Fruit fly (Drosophila melanogaster): ENCODE measurements around the gene Eig71Ee.

Eig71Ee gene

DNA sequence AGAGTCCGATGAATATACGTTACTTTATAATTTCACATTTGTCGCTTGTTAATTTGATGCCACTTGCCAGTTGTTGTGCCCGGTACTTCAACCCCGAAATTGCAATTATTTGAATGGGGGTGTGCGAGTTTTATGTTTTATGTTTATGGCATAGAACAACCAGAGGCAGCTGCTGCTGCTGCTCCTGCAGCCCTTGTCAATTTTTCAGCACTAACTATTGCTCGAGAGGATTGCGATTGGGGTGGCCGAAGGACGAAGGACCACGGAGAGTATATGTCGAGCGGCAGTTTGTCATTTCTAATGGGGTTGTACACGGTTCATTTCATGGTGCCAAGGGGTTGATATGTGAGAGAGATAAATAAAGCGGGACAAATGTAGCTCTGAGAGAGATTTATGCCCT is 31.7 kb downstream of the Eig71Ee start:
- TF ChIP-seq disco-r (GFP tag; optimal IDR thresholded peaks at IDR 0.05): no peak
- peak; percentile 72 for TF ChIP-seq pros (GFP tag; optimal IDR thresholded peaks at IDR 0.05)
- TF ChIP-seq fru (optimal IDR thresholded peaks at IDR 0.05): no peak
- no peak for TF ChIP-seq CG3847 (GFP tag; IDR thresholded peaks at IDR 0.05)
- TF ChIP-seq gcm2 (GFP tag; optimal IDR thresholded peaks at IDR 0.05): no peak
- peak; percentile 33 for TF ChIP-seq nerfin-1 (tag; optimal IDR thresholded peaks at IDR 0.05)
- no peak for TF ChIP-seq CG6683 (GFP tag; optimal IDR thresholded peaks at IDR 0.05)
- no peak for TF ChIP-seq HLH54F (GFP tag; optimal IDR thresholded peaks at IDR 0.05)
- TF ChIP-seq Trl (optimal IDR thresholded peaks at IDR 0.05): peak in 1 of 2 experiments; percentile 19
- TF ChIP-seq Trl (GFP tag; optimal IDR thresholded peaks at IDR 0.05): no peak
- no peak for TF ChIP-seq CG12219 (GFP tag; optimal IDR thresholded peaks at IDR 0.05)
- TF ChIP-seq Poxn (GFP tag; IDR thresholded peaks at IDR 0.05): no peak
- TF ChIP-seq CG4820 (GFP tag; optimal IDR thresholded peaks at IDR 0.05): no peak
- no peak for TF ChIP-seq CG6791 (GFP tag; IDR thresholded peaks at IDR 0.05; ENCODE audit: partially characterized antibody)
- TF ChIP-seq unc-4 (GFP tag; IDR thresholded peaks at IDR 0.05; ENCODE audit: partially characterized antibody): no peak
- TF ChIP-seq Atf3 (GFP tag; optimal IDR thresholded peaks at IDR 0.05): no peak
- TF ChIP-seq kni (GFP tag; optimal IDR thresholded peaks at IDR 0.05): peak; percentile 18
- TF ChIP-seq usp (GFP tag; optimal IDR thresholded peaks at IDR 0.05): no peak
- no peak for TF ChIP-seq CG8359 (GFP tag; optimal IDR thresholded peaks at IDR 0.05; ENCODE audit: borderline replicate concordance)
- peak; percentile 27 for TF ChIP-seq gsb-n (tag; optimal IDR thresholded peaks at IDR 0.05)
- TF ChIP-seq Hand (GFP tag; optimal IDR thresholded peaks at IDR 0.05): no peak
- no peak for TF ChIP-seq Ssrp (tag; optimal IDR thresholded peaks at IDR 0.05)
- no peak for TF ChIP-seq Mad (GFP tag; optimal IDR thresholded peaks at IDR 0.05)
- no peak for TF ChIP-seq onecut (GFP tag; IDR thresholded peaks at IDR 0.05)
- TF ChIP-seq pum (GFP tag; optimal IDR thresholded peaks at IDR 0.05): no peak
- TF ChIP-seq CG9437 (GFP tag; optimal IDR thresholded peaks at IDR 0.05): no peak
- TF ChIP-seq kah (GFP tag; optimal IDR thresholded peaks at IDR 0.05): no peak
- TF ChIP-seq Ravus (GFP tag; IDR thresholded peaks at IDR 0.05): no peak
- TF ChIP-seq ase (GFP tag; IDR thresholded peaks at IDR 0.05): peak; percentile 50; the same call in 1 of the 3 replicates
- TF ChIP-seq Ptx1 (GFP tag; IDR thresholded peaks at IDR 0.05): no peak
- TF ChIP-seq CG11093 (GFP tag; IDR thresholded peaks at IDR 0.05): no peak
- TF ChIP-seq CG33557 (GFP tag; optimal IDR thresholded peaks at IDR 0.05): no peak
- TF ChIP-seq CG11696 (GFP tag; IDR thresholded peaks at IDR 0.05): no peak
- TF ChIP-seq CG17385 (GFP tag; optimal IDR thresholded peaks at IDR 0.05): no peak
- TF ChIP-seq amos (GFP tag; IDR thresholded peaks at IDR 0.05; ENCODE audit: partially characterized antibody): no peak
- no peak for TF ChIP-seq CG15514 (GFP tag; optimal IDR thresholded peaks at IDR 0.05)
- no peak for TF ChIP-seq Optix (GFP tag; IDR thresholded peaks at IDR 0.05)
- no peak for TF ChIP-seq pnt (GFP tag; optimal IDR thresholded peaks at IDR 0.05)
- TF ChIP-seq chif (GFP tag; optimal IDR thresholded peaks at IDR 0.05): no peak
- TF ChIP-seq CG8924 (tag; optimal IDR thresholded peaks at IDR 0.05): peak; percentile 35
- TF ChIP-seq seq (GFP tag; IDR thresholded peaks at IDR 0.05): peak; percentile 74; the same call in 1 of the 2 replicates
- 0 out of 3 replicates have a peak, but pooled peaks have one; percentile 12 for TF ChIP-seq zfh1 (GFP tag; IDR thresholded peaks at IDR 0.05)
- no peak for TF ChIP-seq CG8388 (GFP tag; optimal IDR thresholded peaks at IDR 0.05)
- no peak for TF ChIP-seq ac (GFP tag; optimal IDR thresholded peaks at IDR 0.05)
- TF ChIP-seq CG7839 (tag; optimal IDR thresholded peaks at IDR 0.05): no peak
- TF ChIP-seq Hmr (GFP tag; optimal IDR thresholded peaks at IDR 0.05): no peak
- TF ChIP-seq lilli (GFP tag; optimal IDR thresholded peaks at IDR 0.05): no peak
- no peak for TF ChIP-seq CG9609 (GFP tag; optimal IDR thresholded peaks at IDR 0.05)
- no peak for TF ChIP-seq repo (GFP tag; optimal IDR thresholded peaks at IDR 0.05)
- TF ChIP-seq Sox102F (GFP tag; optimal IDR thresholded peaks at IDR 0.05): no peak
- no peak for TF ChIP-seq Rfx (GFP tag; IDR thresholded peaks at IDR 0.05)
- TF ChIP-seq abd-A (tag; optimal IDR thresholded peaks at IDR 0.05): peak; percentile 17
